Worm (Caenorhabditis elegans) whole organism, late embryonic: ENCODE measurements around the gene sfxn-1.1.

ENCODE experiments used
- C38D4.7 ChIP-seq: fragments of 200-800 bp; sonication (Bioruptor generic); optimal IDR thresholded peaks from 2 replicates; lab custom pipeline; 2018; ENCODE audit warnings: mild to moderate bottlenecking, missing genetic modification characterization, moderate library complexity, missing compliant biosample characterization
- K09A11.1 ChIP-seq: sonication (generic microtip); optimal IDR thresholded peaks from 2 replicates; lab custom pipeline; 2017; ENCODE audit warnings: antibody characterized with exemption, mild to moderate bottlenecking, missing genetic modification characterization, missing compliant biosample characterization; ENCODE audit not compliant: insufficient read depth
- ama-1 ChIP-seq: fragments of 150-350 bp; optimal IDR thresholded peaks from 2 replicates; lab custom pipeline; 2014
- ceh-14 ChIP-seq: sonication (generic microtip); optimal IDR thresholded peaks from 2 replicates; lab custom pipeline; 2016; ENCODE audit warnings: missing genotype, missing genetic modification characterization, missing compliant biosample characterization
- ceh-18 ChIP-seq: sonication (generic microtip); optimal IDR thresholded peaks from 2 replicates; lab custom pipeline; 2016; ENCODE audit warnings: missing genetic modification characterization, missing compliant biosample characterization
- ceh-19 ChIP-seq: fragments of 200-800 bp; sonication (Bioruptor generic); optimal IDR thresholded peaks from 2 replicates; lab custom pipeline; 2018; ENCODE audit warnings: mild to moderate bottlenecking, missing genetic modification characterization, missing compliant biosample characterization
- ceh-24 ChIP-seq: sonication (generic microtip); optimal IDR thresholded peaks from 2 replicates; lab custom pipeline; 2016; ENCODE audit warnings: mild to moderate bottlenecking, missing genetic modification characterization, missing compliant biosample characterization
- ceh-31 ChIP-seq: sonication (generic microtip); optimal IDR thresholded peaks from 2 replicates; lab custom pipeline; 2016; ENCODE audit warnings: missing genetic modification characterization, missing compliant biosample characterization
- ceh-34 ChIP-seq: sonication (generic microtip); optimal IDR thresholded peaks from 2 replicates; lab custom pipeline; 2016; ENCODE audit warnings: mild to moderate bottlenecking, missing genetic modification characterization, missing compliant biosample characterization
- ceh-45 ChIP-seq: fragments of 200-800 bp; sonication (Bioruptor generic); IDR thresholded peaks from 2 replicates; pipeline ENCODE4 v1.3.6; 2022; ENCODE audit warnings: missing genetic modification reagents, missing genetic modification characterization, missing compliant biosample characterization
- ceh-6 ChIP-seq: fragments of 200-800 bp; sonication (Bioruptor generic); optimal IDR thresholded peaks from 2 replicates; lab custom pipeline; 2018; ENCODE audit warnings: mild to moderate bottlenecking, missing genetic modification characterization, missing compliant biosample characterization
- ceh-9 ChIP-seq: sonication (generic microtip); optimal IDR thresholded peaks from 2 replicates; lab custom pipeline; 2016; ENCODE audit warnings: mild to moderate bottlenecking, missing genetic modification characterization, inconsistent platforms, missing compliant biosample characterization
- dmd-4 ChIP-seq: sonication (generic microtip); optimal IDR thresholded peaks from 2 replicates; lab custom pipeline; 2016; ENCODE audit warnings: borderline replicate concordance, missing genetic modification characterization, missing compliant biosample characterization
- elt-2 ChIP-seq: sonication (generic microtip); optimal IDR thresholded peaks from 2 replicates; lab custom pipeline; 2016; ENCODE audit warnings: missing genetic modification reagents, missing genetic modification characterization, missing compliant biosample characterization
- fax-1 ChIP-seq: sonication (generic microtip); optimal IDR thresholded peaks from 2 replicates; lab custom pipeline; 2016; ENCODE audit warnings: missing genotype, missing genetic modification characterization, missing compliant biosample characterization
- fkh-10 ChIP-seq: fragments of 150-350 bp; optimal IDR thresholded peaks from 2 replicates; lab custom pipeline; 2014; ENCODE audit warnings: missing biosample characterization, missing genetic modification reagents, missing genetic modification characterization
- gmeb-2 ChIP-seq: sonication (generic microtip); optimal IDR thresholded peaks from 2 replicates; lab custom pipeline; 2016; ENCODE audit warnings: missing genetic modification characterization, inconsistent platforms, missing compliant biosample characterization
- hlh-13 ChIP-seq: fragments of 200-800 bp; sonication (Bioruptor generic); optimal IDR thresholded peaks from 2 replicates; lab custom pipeline; 2018; ENCODE audit warnings: mild to moderate bottlenecking, missing genetic modification characterization, missing compliant biosample characterization
- hlh-30 ChIP-seq: sonication (generic microtip); optimal IDR thresholded peaks from 2 replicates; lab custom pipeline; 2017; ENCODE audit warnings: antibody characterized with exemption, missing genetic modification characterization, missing compliant biosample characterization; ENCODE audit not compliant: insufficient read depth
- hlh-6 ChIP-seq: sonication (generic microtip); optimal IDR thresholded peaks from 2 replicates; lab custom pipeline; 2016; ENCODE audit warnings: missing genotype, missing genetic modification characterization, missing compliant biosample characterization
- hlh-8 ChIP-seq: sonication (generic microtip); optimal IDR thresholded peaks from 2 replicates; lab custom pipeline; 2016; ENCODE audit warnings: missing genotype, missing genetic modification characterization, missing compliant biosample characterization
- lim-6 ChIP-seq: sonication (generic microtip); optimal IDR thresholded peaks from 2 replicates; lab custom pipeline; 2016; ENCODE audit warnings: missing genetic modification characterization, missing compliant biosample characterization
- madf-2 ChIP-seq: sonication (generic microtip); optimal IDR thresholded peaks from 2 replicates; lab custom pipeline; 2017; ENCODE audit warnings: missing genetic modification characterization, missing compliant biosample characterization
- nfya-1 ChIP-seq: sonication (generic microtip); optimal IDR thresholded peaks from 2 replicates; lab custom pipeline; 2017; ENCODE audit warnings: missing genetic modification characterization, mild to moderate bottlenecking, missing compliant biosample characterization, antibody characterized with exemption, moderate library complexity
- npax-4 ChIP-seq: sonication (generic microtip); optimal IDR thresholded peaks from 2 replicates; lab custom pipeline; 2016; ENCODE audit warnings: missing genetic modification characterization, missing compliant biosample characterization
- odd-2 ChIP-seq: sonication (generic microtip); optimal IDR thresholded peaks from 2 replicates; lab custom pipeline; 2017; ENCODE audit warnings: antibody characterized with exemption, mild to moderate bottlenecking, missing genetic modification characterization, missing compliant biosample characterization
- pag-3 ChIP-seq: sonication (generic microtip); optimal IDR thresholded peaks from 2 replicates; lab custom pipeline; 2016; ENCODE audit warnings: missing compliant biosample characterization, missing genetic modification characterization, borderline replicate concordance
- pha-2 ChIP-seq: sonication (generic microtip); optimal IDR thresholded peaks from 2 replicates; lab custom pipeline; 2017; ENCODE audit warnings: mild to moderate bottlenecking, missing genetic modification characterization, missing compliant biosample characterization
- pqm-1 ChIP-seq: sonication (generic microtip); optimal IDR thresholded peaks from 2 replicates; lab custom pipeline; 2016; ENCODE audit warnings: missing genetic modification characterization, missing compliant biosample characterization
- pros-1 ChIP-seq: fragments of 150-350 bp; optimal IDR thresholded peaks from 2 replicates; lab custom pipeline; 2014; ENCODE audit warnings: missing biosample characterization, missing genetic modification reagents, missing genetic modification characterization
- ref-2 ChIP-seq: sonication (generic microtip); optimal IDR thresholded peaks from 2 replicates; lab custom pipeline; 2016; ENCODE audit warnings: missing genetic modification characterization, missing compliant biosample characterization
- rnt-1 ChIP-seq: sonication (generic microtip); optimal IDR thresholded peaks from 2 replicates; lab custom pipeline; 2016; ENCODE audit warnings: missing genetic modification characterization, missing compliant biosample characterization
- sdc-2 ChIP-seq: sonication (generic microtip); optimal IDR thresholded peaks from 2 replicates; lab custom pipeline; 2016; ENCODE audit warnings: missing genotype, missing genetic modification characterization, missing compliant biosample characterization
- sox-2 ChIP-seq: fragments of 200-800 bp; sonication (Bioruptor generic); IDR thresholded peaks from 2 replicates; pipeline ENCODE4 v1.3.6; 2022; ENCODE audit warnings: missing genetic modification reagents, missing genetic modification characterization, missing compliant biosample characterization
- ttx-3 ChIP-seq: sonication (generic microtip); optimal IDR thresholded peaks from 2 replicates; lab custom pipeline; 2016; ENCODE audit warnings: missing genetic modification reagents, missing genetic modification characterization, missing compliant biosample characterization
- unc-3 ChIP-seq, 2 experiments: fragments of 200-800 bp in 1 of 2; sonication (Bioruptor generic) in 1 of 2; sonication (generic microtip) in 1 of 2; conservative IDR thresholded peaks in 1 of 2; optimal IDR thresholded peaks in 1 of 2; 2 replicates each; pipeline versions ENCODE4 v1.3.6 to Lab custom; 2016 to 2022; ENCODE audit warnings: missing compliant biosample characterization in 2 of 2, missing genetic modification characterization in 2 of 2, missing genetic modification reagents in 1 of 2
- unc-42 ChIP-seq: sonication (generic microtip); optimal IDR thresholded peaks from 2 replicates; lab custom pipeline; 2016; ENCODE audit warnings: missing genotype, missing genetic modification characterization, missing compliant biosample characterization
- unc-55 ChIP-seq: sonication (generic microtip); optimal IDR thresholded peaks from 2 replicates; lab custom pipeline; 2017; ENCODE audit warnings: missing biosample characterization, missing genetic modification reagents, missing genetic modification characterization
- zip-5 ChIP-seq: sonication (generic microtip); optimal IDR thresholded peaks from 2 replicates; lab custom pipeline; 2016; ENCODE audit warnings: missing genetic modification characterization, missing compliant biosample characterization

sfxn-1.1 gene

DNA sequence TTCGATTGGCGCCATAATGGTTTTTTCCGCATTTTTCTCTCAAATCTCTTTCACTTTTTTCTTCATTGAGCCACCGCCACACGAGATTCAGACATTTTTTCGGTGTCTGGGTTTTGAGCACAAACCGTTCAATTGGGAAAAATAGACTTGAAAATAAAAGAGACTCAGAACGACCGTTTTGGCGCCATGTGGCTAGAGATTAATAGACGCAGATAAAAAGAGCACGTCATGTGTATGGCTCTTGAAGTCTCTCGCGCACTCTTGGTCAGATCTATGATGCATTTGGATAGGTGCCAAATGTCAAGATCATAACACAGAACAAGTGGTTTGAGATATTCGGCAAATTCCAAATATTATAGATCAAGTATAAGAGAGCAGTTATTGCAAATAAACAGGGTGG lies 37.3 kb downstream of the sfxn-1.1 start:
- TF ChIP-seq ceh-24 (tag; lab: Kevin White, UChicago) (no peak), hlh-30 (no peak), unc-55 (GFP tag; lab: Kevin White, UChicago) (no peak), ceh-19 (GFP tag; lab: Kevin White, UChicago) (no peak), npax-4 (tag; lab: Kevin White, UChicago) (no peak), sox-2 (no peak), ceh-9 (tag; lab: Kevin White, UChicago) (no peak), gmeb-2 (tag; lab: Kevin White, UChicago) (no peak), elt-2 (tag; lab: Kevin White, UChicago) (no peak), nfya-1 (tag; lab: Kevin White, UChicago) (no peak), pqm-1 (no peak), ceh-34 (tag; lab: Kevin White, UChicago) (no peak), hlh-8 (tag; lab: Kevin White, UChicago) (no peak), lim-6 (tag; lab: Kevin White, UChicago) (no peak), ceh-6 (GFP tag; lab: Kevin White, UChicago) (no peak), rnt-1 (tag; lab: Kevin White, UChicago) (no peak), hlh-13 (GFP tag; lab: Kevin White, UChicago) (no peak)

DNA sequence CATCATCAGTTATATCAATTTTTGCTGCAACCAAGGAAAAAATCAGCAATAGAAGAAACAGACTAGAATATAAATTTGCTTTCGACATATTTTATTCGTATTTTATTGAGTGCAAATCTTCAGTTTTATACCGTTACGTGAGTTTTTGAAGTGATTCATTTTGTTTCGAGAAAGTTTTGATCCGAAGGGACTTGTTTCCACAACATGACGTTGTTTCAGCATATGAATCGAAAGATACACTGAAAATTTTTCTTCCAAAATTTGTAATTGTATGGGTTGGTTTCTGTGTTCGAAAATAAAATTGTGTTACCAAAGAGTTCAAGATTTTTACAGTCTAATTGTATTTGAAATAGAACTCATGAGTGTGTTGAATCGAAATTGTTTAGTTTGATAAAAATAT lies 38.7 kb downstream of the sfxn-1.1 start, which contains the start of gene T19H5.7:
TSS of gene T19H5.7 (minus strand) at position 101 of the 400 bp plus-strand sequence.
- TF ChIP-seq madf-2 (tag; lab: Kevin White, UChicago), result no peak
- TF ChIP-seq ceh-34 (tag; lab: Kevin White, UChicago), result no peak
- TF ChIP-seq ama-1 (lab: Kevin White, UChicago), result no peak
- TF ChIP-seq lim-6 (tag; lab: Kevin White, UChicago), result no peak
- no peak for TF ChIP-seq dmd-4
- TF ChIP-seq zip-5 (tag; lab: Kevin White, UChicago), result no peak
- TF ChIP-seq hlh-6, result no peak
- no peak for TF ChIP-seq K09A11.1
- no peak for TF ChIP-seq elt-2 (tag; lab: Kevin White, UChicago)
- no peak for TF ChIP-seq ttx-3 (tag; lab: Kevin White, UChicago)
- no peak for TF ChIP-seq ceh-9 (tag; lab: Kevin White, UChicago)
- no peak for TF ChIP-seq nfya-1 (tag; lab: Kevin White, UChicago)
- TF ChIP-seq ref-2, result no peak
- TF ChIP-seq pros-1 (tag; lab: Kevin White, UChicago), result no peak
- TF ChIP-seq pqm-1, result no peak
- no peak for TF ChIP-seq ceh-31 (tag; lab: Kevin White, UChicago)
- no peak for TF ChIP-seq ceh-45 (GFP tag; lab: Robert Waterston, UW)
- no peak for TF ChIP-seq unc-55 (GFP tag; lab: Kevin White, UChicago)

DNA sequence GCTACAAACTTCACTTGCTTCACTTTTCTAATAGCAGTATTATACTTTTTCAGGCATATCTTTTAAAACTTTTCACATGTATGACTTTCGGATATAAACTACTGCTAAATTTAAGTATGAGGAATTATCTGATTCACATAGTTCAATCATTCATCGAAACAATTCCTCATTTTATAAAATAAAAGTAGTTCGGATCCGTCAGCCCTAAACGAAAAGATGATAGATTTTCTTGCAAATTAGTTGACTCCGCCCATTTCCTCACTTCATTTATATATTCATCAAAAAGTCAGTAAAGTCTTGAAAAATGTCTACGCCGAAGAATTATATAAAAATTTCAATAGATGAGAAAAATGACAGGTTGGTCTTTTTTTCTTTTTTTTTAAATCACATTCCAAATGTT lies 41.1 kb downstream of the sfxn-1.1 start, which contains the start of gene chil-27:
TSS of gene chil-27 (plus strand) at position 301 of the 400 bp plus-strand sequence.
- TF ChIP-seq ceh-18 (no peak), fax-1 (tag; lab: Kevin White, UChicago) (no peak), pha-2 (tag; lab: Kevin White, UChicago) (no peak), ceh-24 (tag; lab: Kevin White, UChicago) (no peak), pros-1 (tag; lab: Kevin White, UChicago) (no peak)

- TF ChIP-seq ceh-18 (no peak), pros-1 (tag; lab: Kevin White, UChicago) (no peak), fkh-10 (GFP tag; lab: Kevin White, UChicago) (no peak), unc-55 (GFP tag; lab: Kevin White, UChicago) (no peak), ceh-9 (tag; lab: Kevin White, UChicago) (no peak), odd-2 (tag; lab: Kevin White, UChicago) (no peak), hlh-13 (GFP tag; lab: Kevin White, UChicago) (no peak), unc-42 (tag; lab: Kevin White, UChicago) (no peak), ttx-3 (tag; lab: Kevin White, UChicago) (no peak), sdc-2 (tag; lab: Kevin White, UChicago) (no peak), pag-3 (tag; lab: Kevin White, UChicago) (no peak), ceh-14 (tag; lab: Kevin White, UChicago) (no peak), unc-3 (GFP tag; conservative IDR thresholded peaks at IDR 0.05; lab: Robert Waterston, UW) (no peak), unc-3 (tag; optimal IDR thresholded peaks at IDR 0.05; lab: Kevin White, UChicago) (no peak), C38D4.7 (no peak), ama-1 (lab: Kevin White, UChicago) (no peak)
Measured at ce11 chrII:9474367-9475105, 44.1 kb downstream of the sfxn-1.1 start, which contains the start of the genes chil-25 and chil-26. TSS of gene chil-25 (minus strand) at chrII:9474467. TSS of gene chil-26 (plus strand) at chrII:9475055.
